Fruit fly (Drosophila melanogaster) whole organism, embryonic: Measurements from ENCODE around the gene CG16854.

Experiments
- Atf-2 ChIP-seq: fragments of 200-800 bp; sonication (Bioruptor generic); optimal IDR thresholded peaks from 2 replicates; lab custom pipeline; 2016; ENCODE audit warnings: missing biosample characterization, missing genetic modification characterization
- B-H2 ChIP-seq: fragments of 200-800 bp; sonication (Bioruptor generic); optimal IDR thresholded peaks from 2 replicates; lab custom pipeline; 2018; ENCODE audit warnings: missing biosample characterization, mild to moderate bottlenecking, missing genetic modification characterization
- CG10267 ChIP-seq: fragments of 200-800 bp; sonication (Bioruptor generic); optimal IDR thresholded peaks from 2 replicates; lab custom pipeline; 2018; ENCODE audit warnings: missing biosample characterization, mild to moderate bottlenecking, missing genetic modification characterization, moderate library complexity
- CG15479 ChIP-seq: fragments of 200-800 bp; sonication (Bioruptor generic); optimal IDR thresholded peaks from 3 replicates; lab custom pipeline; 2019; ENCODE audit warnings: missing biosample characterization, mild to moderate bottlenecking, missing genetic modification characterization, moderate library complexity
- CG17612 ChIP-seq: fragments of 200-800 bp; sonication (Bioruptor generic); IDR thresholded peaks from 2 replicates; pipeline ENCODE4 v1.3.6; 2022; ENCODE audit warnings: missing biosample characterization, missing genetic modification characterization
- CG17802 ChIP-seq: fragments of 200-800 bp; sonication (Bioruptor generic); optimal IDR thresholded peaks from 2 replicates; lab custom pipeline; 2018; ENCODE audit warnings: missing biosample characterization, mild to moderate bottlenecking, missing genetic modification characterization, moderate library complexity
- CG1832 ChIP-seq: fragments of 200-800 bp; sonication (Bioruptor generic); optimal IDR thresholded peaks from 2 replicates; lab custom pipeline; 2017; ENCODE audit warnings: missing biosample characterization, mild to moderate bottlenecking, missing genetic modification characterization, inconsistent platforms
- CG18619 ChIP-seq: fragments of 200-800 bp; sonication (Bioruptor generic); optimal IDR thresholded peaks from 3 replicates; lab custom pipeline; 2017; ENCODE audit warnings: missing biosample characterization, mild to moderate bottlenecking, missing genetic modification characterization
- CG2889 ChIP-seq: fragments of 200-800 bp; sonication (Bioruptor generic); IDR thresholded peaks from 3 replicates; pipeline ENCODE4 v1.3.6; 2022; ENCODE audit warnings: missing biosample characterization, missing genetic modification characterization
- CG3726 ChIP-seq: fragments of 200-800 bp; sonication (Bioruptor generic); IDR thresholded peaks from 3 replicates; pipeline ENCODE4, ENCODE4 v1.3.6; 2022; ENCODE audit warnings: missing biosample characterization, missing genetic modification characterization
- CG42726 ChIP-seq: fragments of 200-800 bp; sonication (Bioruptor generic); IDR thresholded peaks from 2 replicates; pipeline ENCODE4 v1.3.6; 2022; ENCODE audit warnings: missing biosample characterization, missing genetic modification characterization; ENCODE audit not compliant: partially characterized antibody
- CG5245 ChIP-seq: fragments of 200-800 bp; sonication (Bioruptor generic); optimal IDR thresholded peaks from 3 replicates; lab custom pipeline; 2016; ENCODE audit warnings: missing biosample characterization, missing genetic modification characterization
- CG6683 ChIP-seq: fragments of 200-800 bp; sonication (Bioruptor generic); optimal IDR thresholded peaks from 2 replicates; lab custom pipeline; 2017; ENCODE audit warnings: missing biosample characterization, mild to moderate bottlenecking, missing genetic modification characterization, missing genetic modification reagents
- CG6854 ChIP-seq: fragments of 200-800 bp; sonication (Bioruptor generic); optimal IDR thresholded peaks from 3 replicates; lab custom pipeline; 2017; ENCODE audit warnings: missing biosample characterization, mild to moderate bottlenecking, missing genetic modification characterization
- CG9876 ChIP-seq: fragments of 200-800 bp; sonication (Bioruptor generic); optimal IDR thresholded peaks from 2 replicates; lab custom pipeline; 2016; ENCODE audit warnings: missing biosample characterization, missing genetic modification characterization
- Dll ChIP-seq: fragments of 200-800 bp; sonication (Bioruptor generic); IDR thresholded peaks from 4 replicates; pipeline ENCODE4 v1.3.6; 2022; ENCODE audit warnings: missing biosample characterization, missing genetic modification characterization; ENCODE audit not compliant: partially characterized antibody
- Doc3 ChIP-seq: fragments of 200-800 bp; sonication (Bioruptor generic); IDR thresholded peaks from 3 replicates; pipeline ENCODE4 v1.3.6; 2022; ENCODE audit warnings: missing biosample characterization, missing genetic modification characterization; ENCODE audit not compliant: partially characterized antibody
- Fer1 ChIP-seq: fragments of 200-800 bp; sonication (Bioruptor generic); optimal IDR thresholded peaks from 2 replicates; lab custom pipeline; 2017; ENCODE audit warnings: missing biosample characterization, mild to moderate bottlenecking, missing genetic modification characterization
- GATAe ChIP-seq: fragments of 200-800 bp; sonication (Bioruptor generic); conservative IDR thresholded peaks from 2 replicates; pipeline ENCODE4 v1.3.6; 2022; ENCODE audit warnings: missing biosample characterization, missing genetic modification characterization
- H15 ChIP-seq: fragments of 200-800 bp; sonication (Bioruptor generic); IDR thresholded peaks from 3 replicates; pipeline ENCODE4 v1.3.6; 2022; ENCODE audit warnings: missing biosample characterization, missing genetic modification characterization
- H2.0 ChIP-seq: fragments of 200-800 bp; sonication (Bioruptor generic); IDR thresholded peaks from 2 replicates; pipeline ENCODE4 v1.3.6; 2022; ENCODE audit warnings: missing biosample characterization, missing genetic modification characterization
- HmgD ChIP-seq: fragments of 200-800 bp; sonication (Bioruptor generic); optimal IDR thresholded peaks from 3 replicates; lab custom pipeline; 2016; ENCODE audit warnings: missing biosample characterization, missing genetic modification characterization
- Hmr ChIP-seq: fragments of 200-800 bp; sonication (Bioruptor generic); optimal IDR thresholded peaks from 3 replicates; lab custom pipeline; 2017; ENCODE audit warnings: mild to moderate bottlenecking, missing biosample characterization, missing genetic modification reagents, missing genetic modification characterization
- Oli ChIP-seq: fragments of 200-800 bp; sonication (Bioruptor generic); optimal IDR thresholded peaks from 2 replicates; lab custom pipeline; 2018; ENCODE audit warnings: missing biosample characterization, mild to moderate bottlenecking, missing genetic modification characterization, moderate library complexity
- PHDP ChIP-seq: fragments of 200-800 bp; sonication (Bioruptor generic); optimal IDR thresholded peaks from 3 replicates; lab custom pipeline; 2018; ENCODE audit warnings: missing biosample characterization, mild to moderate bottlenecking, missing genetic modification characterization, moderate library complexity
- Pdp1 ChIP-seq, 2 experiments: fragments of 200-800 bp; sonication (Bioruptor generic); optimal IDR thresholded peaks; 3 replicates each; lab custom pipeline; 2016; ENCODE audit warnings: missing biosample characterization in 2 of 2, missing genetic modification characterization in 2 of 2, mild to moderate bottlenecking in 1 of 2, moderate library complexity in 1 of 2
- Ravus ChIP-seq: fragments of 200-800 bp; sonication (Bioruptor generic); IDR thresholded peaks from 2 replicates; pipeline ENCODE4 v1.3.6; 2022; ENCODE audit warnings: missing biosample characterization, missing genetic modification characterization
- Ssrp ChIP-seq: fragments of 200-800 bp; sonication (Bioruptor generic); optimal IDR thresholded peaks from 2 replicates; lab custom pipeline; 2018; ENCODE audit warnings: missing biosample characterization, mild to moderate bottlenecking, missing genetic modification characterization, moderate library complexity
- Usf ChIP-seq: fragments of 200-800 bp; sonication (Bioruptor generic); optimal IDR thresholded peaks from 2 replicates; lab custom pipeline; 2017; ENCODE audit warnings: missing genotype, missing biosample characterization, missing genetic modification characterization
- bbx ChIP-seq: fragments of 200-800 bp; sonication (Bioruptor generic); IDR thresholded peaks from 2 replicates; pipeline ENCODE4 v1.3.6; 2022; ENCODE audit warnings: missing biosample characterization, missing genetic modification characterization; ENCODE audit not compliant: partially characterized antibody
- bsh ChIP-seq, 2 experiments: fragments of 200-800 bp; sonication (Bioruptor generic); optimal IDR thresholded peaks; 2 replicates each; lab custom pipeline; 2017 to 2018; ENCODE audit warnings: mild to moderate bottlenecking in 2 of 2, missing biosample characterization in 2 of 2, missing genetic modification characterization in 2 of 2, moderate library complexity in 1 of 2
- chm ChIP-seq: fragments of 200-800 bp; sonication (Bioruptor generic); IDR thresholded peaks from 2 replicates; pipeline ENCODE4 v1.3.6; 2022; ENCODE audit warnings: missing biosample characterization, missing genetic modification characterization
- dimm ChIP-seq: fragments of 200-800 bp; sonication (Bioruptor generic); IDR thresholded peaks from 2 replicates; pipeline ENCODE4 v1.3.6; 2022; ENCODE audit warnings: missing biosample characterization, missing genetic modification characterization
- fd102C ChIP-seq: fragments of 200-800 bp; sonication (Bioruptor generic); optimal IDR thresholded peaks from 2 replicates; lab custom pipeline; 2018; ENCODE audit warnings: missing biosample characterization, mild to moderate bottlenecking, missing genetic modification characterization, moderate library complexity
- fd64A ChIP-seq: fragments of 200-800 bp; sonication (Bioruptor generic); optimal IDR thresholded peaks from 3 replicates; lab custom pipeline; 2018; ENCODE audit warnings: missing biosample characterization, mild to moderate bottlenecking, missing genetic modification characterization
- ind ChIP-seq: fragments of 200-800 bp; sonication (Bioruptor generic); optimal IDR thresholded peaks from 3 replicates; lab custom pipeline; 2016; ENCODE audit warnings: missing biosample characterization, missing genetic modification characterization
- mld ChIP-seq: fragments of 200-800 bp; sonication (Bioruptor generic); IDR thresholded peaks from 3 replicates; pipeline ENCODE4 v1.3.6; 2022; ENCODE audit warnings: missing biosample characterization, missing genetic modification characterization; ENCODE audit not compliant: partially characterized antibody
- nau ChIP-seq: fragments of 200-800 bp; sonication (Bioruptor generic); optimal IDR thresholded peaks from 3 replicates; lab custom pipeline; 2017; ENCODE audit warnings: missing biosample characterization, mild to moderate bottlenecking, missing genetic modification characterization, missing genetic modification reagents
- phol ChIP-seq: fragments of 200-800 bp; sonication (Bioruptor generic); optimal IDR thresholded peaks from 3 replicates; lab custom pipeline; 2018; ENCODE audit warnings: missing biosample characterization, mild to moderate bottlenecking, missing genetic modification characterization, moderate library complexity
- pum ChIP-seq: fragments of 200-800 bp; sonication (Bioruptor generic); optimal IDR thresholded peaks from 2 replicates; lab custom pipeline; 2016; ENCODE audit warnings: missing biosample characterization, missing genetic modification characterization
- ranshi ChIP-seq: fragments of 200-800 bp; sonication (Bioruptor generic); IDR thresholded peaks from 2 replicates; pipeline ENCODE4 v1.3.6; 2022; ENCODE audit warnings: missing biosample characterization, missing genetic modification characterization
- run ChIP-seq: fragments of 200-800 bp; sonication (Bioruptor generic); optimal IDR thresholded peaks from 3 replicates; lab custom pipeline; 2018; ENCODE audit warnings: missing biosample characterization, mild to moderate bottlenecking, missing genetic modification characterization
- scrt ChIP-seq: fragments of 200-800 bp; sonication (Bioruptor generic); optimal IDR thresholded peaks from 2 replicates; lab custom pipeline; 2018; ENCODE audit warnings: missing biosample characterization, mild to moderate bottlenecking, missing genetic modification characterization, moderate library complexity
- sob ChIP-seq: fragments of 200-800 bp; sonication (Bioruptor generic); IDR thresholded peaks from 2 replicates; pipeline ENCODE4 v1.3.6; 2022; ENCODE audit warnings: missing biosample characterization, missing genetic modification characterization
- sqz ChIP-seq: fragments of 200-800 bp; sonication (Bioruptor generic); optimal IDR thresholded peaks from 3 replicates; lab custom pipeline; 2018; ENCODE audit warnings: missing biosample characterization, mild to moderate bottlenecking, missing genetic modification characterization
- tap ChIP-seq: fragments of 200-800 bp; optimal IDR thresholded peaks from 3 replicates; lab custom pipeline; 2019; ENCODE audit warnings: missing biosample characterization, mild to moderate bottlenecking, missing genetic modification characterization, moderate library complexity
- tin ChIP-seq: fragments of 200-800 bp; sonication (Bioruptor generic); optimal IDR thresholded peaks from 3 replicates; lab custom pipeline; 2016; ENCODE audit warnings: missing biosample characterization, missing genetic modification characterization
- tx ChIP-seq: fragments of 200-800 bp; sonication (Bioruptor generic); optimal IDR thresholded peaks from 2 replicates; lab custom pipeline; 2016; ENCODE audit warnings: missing biosample characterization, missing genetic modification characterization
- wor ChIP-seq: fragments of 200-800 bp; sonication (Bioruptor generic); IDR thresholded peaks from 2 replicates; pipeline ENCODE4 v1.3.6; 2022; ENCODE audit warnings: missing biosample characterization, missing genetic modification characterization

The CG16854 gene

dm6 chr2L:11123499-11123898, 37.0 kb downstream of the CG16854 start, which contains the start of the genes Csl4 and Nup160 (continued):
- TF ChIP-seq CG6854 (GFP tag; lab: Kevin White, UChicago) (no peak), phol (tag; lab: Kevin White, UChicago) (peak; percentile 77), tx (GFP tag; lab: Kevin White, UChicago) (peak; percentile 83), Atf-2 (GFP tag; lab: Kevin White, UChicago) (peak; percentile 67), CG42726 (no peak), pum (peak; percentile 86), CG17802 (peak; percentile 2), Pdp1 (GFP tag; optimal IDR thresholded peaks at IDR 0.05; lab: Kevin White, UChicago) (peak; percentile 83 to 85), bbx (no peak; the same call in 1 of the 2 replicates), tap (tag; lab: Kevin White, UChicago) (no peak), Dll (GFP tag; lab: Robert Waterston, UW) (0 out of 4 replicates have a peak, but pooled peaks have one; percentile 48), CG10267 (tag; lab: Kevin White, UChicago) (peak; percentile 97), Ssrp (tag; lab: Kevin White, UChicago) (peak; percentile 51), run (tag; lab: Kevin White, UChicago) (no peak), Usf (GFP tag; lab: Kevin White, UChicago) (no peak), sqz (GFP tag; lab: Kevin White, UChicago) (no peak), Ravus (GFP tag; lab: Robert Waterston, UW) (peak; percentile 16), CG6683 (peak; percentile 40), dimm (GFP tag; lab: Robert Waterston, UW) (no peak), CG9876 (peak; percentile 48), CG3726 (GFP tag; lab: Robert Waterston, UW) (peak; percentile 55; the same call in 1 of the 3 replicates), PHDP (peak; percentile 75), mld (no peak), Hmr (GFP tag; lab: Kevin White, UChicago) (no peak), ind (peak; percentile 81), CG1832 (no peak)

dm6 chr2L:11130151-11131008, 43.9 kb downstream of the CG16854 start, which contains the start of the genes RfC38 and CG4751:
Gene RfC38, minus strand, starts transcription at chr2L:11130645.
Gene CG4751, plus strand, starts transcription at chr2L:11130737.
- no peak for TF ChIP-seq Oli (tag; lab: Kevin White, UChicago)
- TF ChIP-seq CG2889 (GFP tag; lab: Robert Waterston, UW) = no peak
- TF ChIP-seq fd102C (GFP tag; lab: Kevin White, UChicago) = no peak
- TF ChIP-seq HmgD (GFP tag; lab: Kevin White, UChicago) = no peak
- TF ChIP-seq B-H2 = no peak
- TF ChIP-seq H15 (GFP tag; lab: Robert Waterston, UW) = no peak
- TF ChIP-seq Fer1 (GFP tag; lab: Kevin White, UChicago) = no peak
- no peak for TF ChIP-seq CG15479
- peak; percentile 73 for TF ChIP-seq Doc3
- TF ChIP-seq nau (GFP tag; lab: Kevin White, UChicago) = no peak
- no peak for TF ChIP-seq wor (GFP tag; lab: Robert Waterston, UW)
- 0 out of 2 replicates have a peak, but pooled peaks have one; percentile 14 for TF ChIP-seq chm
- TF ChIP-seq scrt (GFP tag; lab: Kevin White, UChicago) = no peak
- no peak for TF ChIP-seq fd64A (GFP tag; lab: Kevin White, UChicago)
- no peak for TF ChIP-seq CG18619 (GFP tag; lab: Kevin White, UChicago)
- no peak for TF ChIP-seq CG5245
- no peak for TF ChIP-seq GATAe (GFP tag; lab: Robert Waterston, UW)
- no peak for TF ChIP-seq tin
- no peak for TF ChIP-seq CG17612 (GFP tag; lab: Robert Waterston, UW)
- TF ChIP-seq H2.0 (GFP tag; lab: Robert Waterston, UW) = no peak
- no peak for TF ChIP-seq ranshi (GFP tag; lab: Robert Waterston, UW)
- TF ChIP-seq sob (GFP tag; lab: Robert Waterston, UW) = no peak
- no peak for TF ChIP-seq bsh (GFP tag; optimal IDR thresholded peaks at IDR 0.05; lab: Kevin White, UChicago)
